Worm (Caenorhabditis elegans) whole organism, young adult: Measurements from ENCODE around the gene glb-10.

ENCODE experiments used
- B0336.3 ChIP-seq: fragments of 200-800 bp; sonication (Bioruptor generic); IDR thresholded peaks from 2 replicates; pipeline ENCODE4 v1.3.6; 2022; ENCODE audit warnings: missing genetic modification characterization, missing compliant biosample characterization
- C06A6.2 ChIP-seq: fragments of 200-800 bp; sonication (Bioruptor generic); conservative IDR thresholded peaks from 2 replicates; pipeline ENCODE4 v1.3.6; 2022; ENCODE audit warnings: missing genetic modification characterization, missing compliant biosample characterization
- C17E4.6 ChIP-seq: fragments of 200-800 bp; sonication (Bioruptor generic); IDR thresholded peaks from 2 replicates; pipeline ENCODE4 v1.3.6; 2022; ENCODE audit warnings: missing genetic modification reagents, missing genetic modification characterization, missing compliant biosample characterization
- D2030.7 ChIP-seq: fragments of 200-800 bp; sonication (Bioruptor generic); IDR thresholded peaks from 2 replicates; pipeline ENCODE4 v1.3.6; 2022; ENCODE audit warnings: missing genetic modification reagents, missing genetic modification characterization, missing compliant biosample characterization
- F22D6.2 ChIP-seq: sonication (generic microtip); optimal IDR thresholded peaks from 2 replicates; lab custom pipeline; 2016; ENCODE audit warnings: mild to moderate bottlenecking, missing genetic modification characterization, missing compliant biosample characterization
- F33H1.4 ChIP-seq: fragments of 200-800 bp; sonication (Bioruptor generic); IDR thresholded peaks from 2 replicates; pipeline ENCODE4 v1.3.6; 2022; ENCODE audit warnings: missing genetic modification reagents, missing genetic modification characterization, missing compliant biosample characterization
- F57A8.1 ChIP-seq: fragments of 200-800 bp; sonication (Bioruptor generic); optimal IDR thresholded peaks from 2 replicates; lab custom pipeline; 2018; ENCODE audit warnings: mild to moderate bottlenecking, missing genetic modification characterization, moderate library complexity, missing compliant biosample characterization
- F57C9.4 ChIP-seq: sonication (generic microtip); optimal IDR thresholded peaks from 2 replicates; lab custom pipeline; 2017; ENCODE audit warnings: mild to moderate bottlenecking, missing genetic modification characterization, missing compliant biosample characterization
- K12H6.12 ChIP-seq: fragments of 200-800 bp; sonication (Bioruptor generic); optimal IDR thresholded peaks from 2 replicates; lab custom pipeline; 2018; ENCODE audit warnings: mild to moderate bottlenecking, missing genetic modification characterization, missing compliant biosample characterization
- Y53F4B.3 ChIP-seq: fragments of 200-800 bp; sonication (Bioruptor generic); IDR thresholded peaks from 2 replicates; pipeline ENCODE4 v1.3.6; 2022; ENCODE audit warnings: missing genetic modification reagents, missing genetic modification characterization, missing compliant biosample characterization
- aptf-2 ChIP-seq: fragments of 200-800 bp; sonication (Bioruptor generic); conservative IDR thresholded peaks from 2 replicates; pipeline ENCODE4 v1.3.6; 2022; ENCODE audit warnings: missing genetic modification reagents, missing genetic modification characterization, missing compliant biosample characterization
- atf-7 ChIP-seq: sonication (generic microtip); optimal IDR thresholded peaks from 2 replicates; lab custom pipeline; 2017; ENCODE audit warnings: mild to moderate bottlenecking, missing genetic modification characterization, missing compliant biosample characterization
- athp-1 ChIP-seq: sonication (generic microtip); optimal IDR thresholded peaks from 2 replicates; lab custom pipeline; 2017; ENCODE audit warnings: mild to moderate bottlenecking, missing genetic modification characterization, missing compliant biosample characterization
- attf-5 ChIP-seq: fragments of 200-800 bp; sonication (Bioruptor generic); optimal IDR thresholded peaks from 2 replicates; lab custom pipeline; 2018; ENCODE audit warnings: mild to moderate bottlenecking, missing genetic modification characterization, missing compliant biosample characterization
- attf-6 ChIP-seq: fragments of 200-800 bp; sonication (Bioruptor generic); IDR thresholded peaks from 2 replicates; pipeline ENCODE4 v1.3.6; 2022; ENCODE audit warnings: missing genetic modification reagents, missing genetic modification characterization, missing compliant biosample characterization
- bed-1 ChIP-seq: fragments of 200-800 bp; sonication (Bioruptor generic); IDR thresholded peaks from 2 replicates; pipeline ENCODE4 v1.3.6; 2022; ENCODE audit warnings: missing genetic modification reagents, missing genetic modification characterization, missing compliant biosample characterization
- ccch-3 ChIP-seq: fragments of 200-800 bp; sonication (Bioruptor generic); optimal IDR thresholded peaks from 2 replicates; lab custom pipeline; 2018; ENCODE audit warnings: mild to moderate bottlenecking, missing genetic modification characterization, missing compliant biosample characterization
- cebp-1 ChIP-seq, 2 experiments: fragments of 200-800 bp in 1 of 2; sonication (Bioruptor generic) in 1 of 2; sonication (generic microtip) in 1 of 2; IDR thresholded peaks in 1 of 2; optimal IDR thresholded peaks in 1 of 2; 2 replicates each; pipeline versions ENCODE4 v1.3.6 to Lab custom; 2017 to 2022; ENCODE audit warnings: missing compliant biosample characterization in 2 of 2, missing genetic modification characterization in 2 of 2, mild to moderate bottlenecking in 1 of 2, missing genetic modification reagents in 1 of 2, moderate library complexity in 1 of 2
- ceh-40 ChIP-seq: fragments of 200-800 bp; sonication (Bioruptor generic); IDR thresholded peaks from 2 replicates; pipeline ENCODE4 v1.3.6; 2022; ENCODE audit warnings: missing genetic modification characterization, missing compliant biosample characterization
- ceh-91 ChIP-seq: fragments of 200-800 bp; sonication (Bioruptor generic); IDR thresholded peaks from 2 replicates; pipeline ENCODE4 v1.3.6; 2022; ENCODE audit warnings: missing genetic modification reagents, missing genetic modification characterization, missing compliant biosample characterization
- dox-1 ChIP-seq: fragments of 200-800 bp; sonication (Bioruptor generic); IDR thresholded peaks from 2 replicates; pipeline ENCODE4 v1.3.6; 2022; ENCODE audit warnings: missing genetic modification reagents, missing genetic modification characterization, missing compliant biosample characterization
- dpl-1 ChIP-seq: fragments of 150-350 bp; optimal IDR thresholded peaks from 2 replicates; lab custom pipeline; 2014; ENCODE audit warnings: missing biosample characterization, missing genetic modification reagents, missing genetic modification characterization
- efl-1 ChIP-seq: fragments of 150-350 bp; optimal IDR thresholded peaks from 2 replicates; lab custom pipeline; 2014; ENCODE audit warnings: missing biosample characterization, missing genetic modification reagents, missing genetic modification characterization
- ets-4 ChIP-seq: fragments of 200-800 bp; sonication (Bioruptor generic); optimal IDR thresholded peaks from 2 replicates; lab custom pipeline; 2018; ENCODE audit warnings: mild to moderate bottlenecking, missing genetic modification characterization, missing compliant biosample characterization
- hmg-1.2 ChIP-seq: fragments of 200-800 bp; sonication (Bioruptor generic); IDR thresholded peaks from 2 replicates; pipeline ENCODE4 v1.3.6; 2022; ENCODE audit warnings: missing genetic modification reagents, missing genetic modification characterization, missing compliant biosample characterization
- let-526 ChIP-seq: fragments of 200-800 bp; sonication (Bioruptor generic); IDR thresholded peaks from 2 replicates; pipeline ENCODE4 v1.3.6; 2022; ENCODE audit warnings: missing genetic modification reagents, missing genetic modification characterization, missing compliant biosample characterization
- let-607 ChIP-seq, 2 experiments: fragments of 200-800 bp in 1 of 2; sonication (Bioruptor generic) in 1 of 2; sonication (generic microtip) in 1 of 2; optimal IDR thresholded peaks; 2 replicates each; lab custom pipeline; 2016 to 2018; ENCODE audit warnings: mild to moderate bottlenecking in 2 of 2, missing compliant biosample characterization in 2 of 2, missing genetic modification characterization in 2 of 2, moderate library complexity in 2 of 2, missing genotype in 1 of 2
- lin-35 ChIP-seq, 3 experiments: fragments of 150-350 bp in 2 of 3; sonication (generic microtip) in 1 of 3; optimal IDR thresholded peaks; 2 replicates each; lab custom pipeline; 2014 to 2018; ENCODE audit warnings: missing biosample characterization in 3 of 3, missing genetic modification characterization in 3 of 3, missing genetic modification reagents in 3 of 3
- lin-40 ChIP-seq: sonication (generic microtip); optimal IDR thresholded peaks from 2 replicates; lab custom pipeline; 2016; ENCODE audit warnings: missing genetic modification characterization, mild to moderate bottlenecking, missing compliant biosample characterization, missing genotype, missing genetic modification reagents
- lin-54 ChIP-seq: fragments of 200-800 bp; sonication (Bioruptor generic); optimal IDR thresholded peaks from 2 replicates; lab custom pipeline; 2018; ENCODE audit warnings: mild to moderate bottlenecking, missing genetic modification characterization, missing compliant biosample characterization
- lsl-1 ChIP-seq: fragments of 200-800 bp; sonication (Bioruptor generic); optimal IDR thresholded peaks from 2 replicates; lab custom pipeline; 2018; ENCODE audit warnings: mild to moderate bottlenecking, missing genetic modification characterization, moderate library complexity, missing compliant biosample characterization
- lsy-27 ChIP-seq: sonication (generic microtip); optimal IDR thresholded peaks from 2 replicates; lab custom pipeline; 2017; ENCODE audit warnings: missing genetic modification characterization, mild to moderate bottlenecking, missing compliant biosample characterization, antibody characterized with exemption, missing genotype, borderline replicate concordance; ENCODE audit not compliant: insufficient read depth
- madf-10 ChIP-seq: sonication (generic microtip); optimal IDR thresholded peaks from 2 replicates; lab custom pipeline; 2016; ENCODE audit warnings: mild to moderate bottlenecking, missing genetic modification characterization, missing compliant biosample characterization
- madf-3 ChIP-seq: fragments of 200-800 bp; sonication (Bioruptor generic); IDR thresholded peaks from 2 replicates; pipeline ENCODE4 v1.3.6; 2022; ENCODE audit warnings: missing genetic modification reagents, missing genetic modification characterization, missing compliant biosample characterization
- mcd-1 ChIP-seq: fragments of 200-800 bp; sonication (Bioruptor generic); IDR thresholded peaks from 2 replicates; pipeline ENCODE4 v1.3.6; 2022; ENCODE audit warnings: missing genetic modification reagents, missing genetic modification characterization, missing compliant biosample characterization
- mxl-1 ChIP-seq: sonication (generic microtip); optimal IDR thresholded peaks from 2 replicates; lab custom pipeline; 2016; ENCODE audit warnings: missing genetic modification characterization, missing compliant biosample characterization
- nfyb-1 ChIP-seq: fragments of 200-800 bp; sonication (Bioruptor generic); IDR thresholded peaks from 2 replicates; pipeline ENCODE4 v1.3.6; 2022; ENCODE audit warnings: missing genetic modification reagents, missing genetic modification characterization, missing compliant biosample characterization
- nhr-80 ChIP-seq: sonication (generic microtip); optimal IDR thresholded peaks from 2 replicates; lab custom pipeline; 2016; ENCODE audit warnings: missing genetic modification characterization, missing compliant biosample characterization
- pbrm-1 ChIP-seq: fragments of 200-800 bp; sonication (Bioruptor generic); IDR thresholded peaks from 2 replicates; pipeline ENCODE4 v1.3.6; 2022; ENCODE audit warnings: missing genetic modification reagents, missing genetic modification characterization, missing compliant biosample characterization
- somi-1 ChIP-seq: fragments of 200-800 bp; sonication (Bioruptor generic); optimal IDR thresholded peaks from 2 replicates; lab custom pipeline; 2018; ENCODE audit warnings: mild to moderate bottlenecking, missing genetic modification characterization, missing compliant biosample characterization
- tbp1 ChIP-seq: fragments of 200-800 bp; sonication (Bioruptor generic); optimal IDR thresholded peaks from 2 replicates; lab custom pipeline; 2018; ENCODE audit warnings: mild to moderate bottlenecking, missing genetic modification characterization, missing compliant biosample characterization
- tlf-1 ChIP-seq: fragments of 200-800 bp; sonication (Bioruptor generic); optimal IDR thresholded peaks from 2 replicates; lab custom pipeline; 2018; ENCODE audit warnings: mild to moderate bottlenecking, missing genetic modification characterization, missing compliant biosample characterization
- unc-130 ChIP-seq: sonication (generic microtip); optimal IDR thresholded peaks from 2 replicates; lab custom pipeline; 2016; ENCODE audit warnings: missing genetic modification reagents, missing genetic modification characterization, missing compliant biosample characterization
- zfh-2 ChIP-seq: fragments of 200-800 bp; sonication (Bioruptor generic); conservative IDR thresholded peaks from 2 replicates; pipeline ENCODE4 v1.3.6; 2022; ENCODE audit warnings: missing genetic modification reagents, missing genetic modification characterization, missing compliant biosample characterization
- ztf-18 ChIP-seq: sonication (generic microtip); optimal IDR thresholded peaks from 2 replicates; lab custom pipeline; 2016; ENCODE audit warnings: missing genotype, mild to moderate bottlenecking, missing genetic modification characterization, missing compliant biosample characterization

glb-10 gene

ce11 chrII:6355396-6356346 lies 46.6 kb upstream of the glb-10 start, which contains the start of gene C32D5.11:
C32D5.11 (minus strand) TSS chrII:6355446.
- TF ChIP-seq attf-6, result no peak
- TF ChIP-seq tbp1 (GFP tag; lab: Kevin White, UChicago), result peak; percentile 16
- no peak for TF ChIP-seq ccch-3 (GFP tag; lab: Kevin White, UChicago)
- peak; percentile 69 for TF ChIP-seq hmg-1.2 (GFP tag; lab: Robert Waterston, UW)
- peak; percentile 65 for TF ChIP-seq dox-1 (GFP tag; lab: Robert Waterston, UW)
- no peak for TF ChIP-seq cebp-1 (GFP tag; IDR thresholded peaks at IDR 0.05; lab: Robert Waterston, UW)
- peak; percentile 65 for TF ChIP-seq cebp-1 (tag; optimal IDR thresholded peaks at IDR 0.05; lab: Kevin White, UChicago)
- TF ChIP-seq unc-130 (GFP tag; lab: Kevin White, UChicago), result no peak
- TF ChIP-seq lsy-27 (tag; lab: Kevin White, UChicago), result no peak
- no peak for TF ChIP-seq F57A8.1 (GFP tag; lab: Kevin White, UChicago)
- peak; percentile 41; the same call in 1 of the 2 replicates for TF ChIP-seq zfh-2 (GFP tag; lab: Robert Waterston, UW)
- TF ChIP-seq athp-1, result no peak
- TF ChIP-seq lin-40, result peak; percentile 55
- peak; percentile 7 for TF ChIP-seq tlf-1
- TF ChIP-seq ets-4 (GFP tag; lab: Kevin White, UChicago), result no peak
- TF ChIP-seq mxl-1 (tag; lab: Kevin White, UChicago), result no peak
- no peak for TF ChIP-seq atf-7 (tag; lab: Kevin White, UChicago)
- no peak for TF ChIP-seq madf-3
- TF ChIP-seq pbrm-1 (GFP tag; lab: Robert Waterston, UW), result peak; percentile 35; the same call in 1 of the 2 replicates
- TF ChIP-seq ceh-91 (GFP tag; lab: Robert Waterston, UW), result 0 out of 2 replicates have a peak, but pooled peaks have one; percentile 13
- peak; percentile 42; the same call in 1 of the 2 replicates for TF ChIP-seq F33H1.4
- TF ChIP-seq somi-1 (GFP tag; lab: Kevin White, UChicago), result no peak
- TF ChIP-seq dpl-1 (GFP tag; lab: Kevin White, UChicago), result peak; percentile 22
- peak in 1 of 3 experiments; percentile 72 for TF ChIP-seq lin-35 (GFP tag; optimal IDR thresholded peaks at IDR 0.05; lab: Kevin White, UChicago)
- no peak for TF ChIP-seq F22D6.2 (tag; lab: Kevin White, UChicago)
- TF ChIP-seq Y53F4B.3, result no peak
- TF ChIP-seq lin-54 (GFP tag; lab: Kevin White, UChicago), result peak; percentile 33
- no peak for TF ChIP-seq C17E4.6 (GFP tag; lab: Robert Waterston, UW)
- TF ChIP-seq aptf-2, result no peak
- no peak for TF ChIP-seq let-526 (GFP tag; lab: Robert Waterston, UW)
- TF ChIP-seq let-607 (tag; optimal IDR thresholded peaks at IDR 0.05; lab: Kevin White, UChicago), result peak in 1 of 2 experiments; percentile 49
- peak; percentile 53 for TF ChIP-seq lsl-1 (GFP tag; lab: Kevin White, UChicago)
- 0 out of 2 replicates have a peak, but pooled peaks have one; percentile 37 for TF ChIP-seq B0336.3
- 0 out of 2 replicates have a peak, but pooled peaks have one; percentile 38 for TF ChIP-seq nfyb-1 (GFP tag; lab: Robert Waterston, UW)
- peak; percentile 22 for TF ChIP-seq efl-1
- 0 out of 2 replicates have a peak, but pooled peaks have one; percentile 31 for TF ChIP-seq D2030.7 (GFP tag; lab: Robert Waterston, UW)
- TF ChIP-seq mcd-1 (GFP tag; lab: Robert Waterston, UW), result peak; percentile 66
- TF ChIP-seq K12H6.12, result peak; percentile 14
- no peak for TF ChIP-seq F57C9.4 (tag; lab: Kevin White, UChicago)
- TF ChIP-seq madf-10, result no peak
- no peak for TF ChIP-seq bed-1 (GFP tag; lab: Robert Waterston, UW)
- TF ChIP-seq nhr-80, result peak; percentile 40
- TF ChIP-seq attf-5 (GFP tag; lab: Kevin White, UChicago), result peak; percentile 83
- no peak for TF ChIP-seq C06A6.2 (GFP tag; lab: Robert Waterston, UW)
- no peak for TF ChIP-seq ceh-40
- TF ChIP-seq ztf-18 (tag; lab: Kevin White, UChicago), result peak; percentile 92
